Worm (Caenorhabditis elegans): ENCODE results near the gene nsun-1.
"Not testable (repeated sequence)": the region's sequence is repeated elsewhere in the genome, so short reads cannot be mapped to it uniquely, and the experiment has no call there.

The nsun-1 gene

DNA sequence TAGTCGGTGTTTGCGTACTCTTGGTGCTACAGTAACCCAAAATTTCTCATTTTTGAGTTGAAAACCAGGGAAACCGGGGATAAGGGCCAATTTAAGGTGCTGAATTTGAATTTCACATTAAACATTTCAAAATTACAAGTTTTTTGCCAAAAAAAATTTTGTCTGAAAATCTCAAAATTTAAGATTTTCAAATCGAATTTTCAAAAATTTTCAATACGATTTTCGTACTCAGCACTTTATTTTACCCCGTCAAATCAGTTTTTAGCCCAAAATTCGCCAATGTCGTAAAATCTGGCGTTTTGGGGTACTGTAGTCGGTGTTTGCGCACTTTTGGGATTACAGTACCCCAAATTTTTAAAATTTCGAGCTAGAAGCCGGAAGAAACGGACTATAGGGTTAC lies 14.9 kb downstream of the nsun-1 start, which contains the start of gene W10D9.3:
Gene W10D9.3 (minus strand): TSS at position 101 of the 400 bp plus-strand sequence.
- TF ChIP-seq daf-12 (tag; optimal IDR thresholded peaks at IDR 0.05), result no peak
- no peak for TF ChIP-seq lin-39 (tag; optimal IDR thresholded peaks at IDR 0.05)
- no peak for TF ChIP-seq pha-4 (tag; optimal IDR thresholded peaks at IDR 0.05)
- TF ChIP-seq nhr-237 (tag; optimal IDR thresholded peaks at IDR 0.05), result no peak
- TF ChIP-seq zag-1 (tag; optimal IDR thresholded peaks at IDR 0.05), result no peak
- TF ChIP-seq elt-1 (tag; optimal IDR thresholded peaks at IDR 0.05), result no peak
- TF ChIP-seq egl-5 (tag; optimal IDR thresholded peaks at IDR 0.05), result no peak
- TF ChIP-seq ztf-4 (tag; optimal IDR thresholded peaks at IDR 0.05), result no peak
- TF ChIP-seq egl-27 (tag; optimal IDR thresholded peaks at IDR 0.05), result no peak

- no peak for TF ChIP-seq unc-39 (tag; optimal IDR thresholded peaks at IDR 0.05)
- no peak for TF ChIP-seq fos-1 (tag; optimal IDR thresholded peaks at IDR 0.05)
Measured at ce11 chrII:457790-458189, 17.9 kb downstream of the nsun-1 start, which contains the start of gene gvd-1. Gene gvd-1, minus strand, starts transcription at chrII:457890.

- TF ChIP-seq eor-1 (tag; optimal IDR thresholded peaks at IDR 0.05), result no peak
- TF ChIP-seq pha-4 (tag; optimal IDR thresholded peaks at IDR 0.05), result no peak
- TF ChIP-seq fos-1 (tag; optimal IDR thresholded peaks at IDR 0.05), result no peak
- no peak for TF ChIP-seq zag-1 (tag; optimal IDR thresholded peaks at IDR 0.05)
- TF ChIP-seq lsy-12 (tag; optimal IDR thresholded peaks at IDR 0.05), result no peak
- no peak for TF ChIP-seq unc-39 (tag; optimal IDR thresholded peaks at IDR 0.05)
- no peak for TF ChIP-seq fkh-10 (GFP tag; optimal IDR thresholded peaks at IDR 0.05)
- no peak for TF ChIP-seq mdl-1 (tag; optimal IDR thresholded peaks at IDR 0.05)
- TF ChIP-seq pqm-1 (tag; optimal IDR thresholded peaks at IDR 0.05), result no peak
- TF ChIP-seq daf-12 (tag; optimal IDR thresholded peaks at IDR 0.05), result no peak
- no peak for TF ChIP-seq mml-1 (tag; optimal IDR thresholded peaks at IDR 0.05)
- TF ChIP-seq hmg-11 (tag; optimal IDR thresholded peaks at IDR 0.05), result no peak
- TF ChIP-seq nhr-76 (tag; optimal IDR thresholded peaks at IDR 0.05), result no peak
- TF ChIP-seq ceh-82 (tag; optimal IDR thresholded peaks at IDR 0.05), result no peak
- TF ChIP-seq ama-1 (optimal IDR thresholded peaks at IDR 0.05), result no peak
- TF ChIP-seq nhr-43 (tag; optimal IDR thresholded peaks at IDR 0.05; ENCODE audit: poor library complexity, severe bottlenecking), result no peak
Measured at ce11 chrII:456371-456770, 19.4 kb downstream of the nsun-1 start.

DNA sequence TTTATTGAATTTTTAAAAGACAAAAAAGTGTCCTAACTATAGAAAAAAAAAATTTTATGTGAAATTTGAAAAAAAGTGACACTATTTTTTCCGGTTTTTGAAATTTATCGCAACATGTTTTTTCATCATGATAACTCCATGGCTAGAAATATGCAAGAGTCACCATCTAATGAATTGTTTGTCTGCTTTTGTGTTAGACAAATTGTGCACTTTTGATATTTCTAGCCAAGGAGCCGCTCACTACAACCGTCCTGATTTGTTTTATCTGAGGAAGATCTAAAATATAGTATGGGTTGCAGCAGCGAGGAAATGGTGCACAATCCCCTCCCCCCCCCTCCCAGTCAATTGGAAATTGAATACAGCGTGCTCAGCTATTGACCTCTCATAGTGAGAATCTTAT lies 21.1 kb downstream of the nsun-1 start, which contains the start of gene W10D9.1:
Gene W10D9.1 (plus strand): TSS at position 301 of the 400 bp plus-strand sequence.
- not testable (repeated sequence) for TF ChIP-seq ceh-16 (tag; optimal IDR thresholded peaks at IDR 0.05); unc-62 (GFP tag; optimal IDR thresholded peaks at IDR 0.05); nhr-77 (tag; optimal IDR thresholded peaks at IDR 0.05)

ce11 chrII:441102-441501 lies 34.6 kb downstream of the nsun-1 start, which contains the start of gene C24H12.1:
Gene C24H12.1, plus strand, starts transcription at chrII:441402.
- TF ChIP-seq lin-15B, daf-12, nhr-25 (tag; optimal IDR thresholded peaks at IDR 0.05): not testable (repeated sequence)

- TF ChIP-seq egl-27 (tag; optimal IDR thresholded peaks at IDR 0.05), result no peak
- TF ChIP-seq pqm-1 (tag; optimal IDR thresholded peaks at IDR 0.05), result no peak
- no peak for TF ChIP-seq fkh-10 (GFP tag; optimal IDR thresholded peaks at IDR 0.05)
- no peak for TF ChIP-seq ama-1 (optimal IDR thresholded peaks at IDR 0.05)
Measured at ce11 chrII:437279-437678, 38.5 kb downstream of the nsun-1 start.

- TF ChIP-seq tbx-2 (tag; optimal IDR thresholded peaks at IDR 0.05) (no peak), sea-2 (GFP tag; optimal IDR thresholded peaks at IDR 0.05) (no peak)
Measured at ce11 chrII:423086-423485, 52.7 kb downstream of the nsun-1 start, which contains the start of gene C24H12.8. Gene C24H12.8, minus strand, starts transcription at chrII:423186.

Measured in whole organism, L3 larva.